Worm (Caenorhabditis elegans): ENCODE data around the gene srw-139.

ce11 chrV:2992060-2992459, 6.9 kb upstream of the srw-139 start:
- no peak for TF ChIP-seq hlh-30 (tag; optimal IDR thresholded peaks at IDR 0.05; ENCODE audit: insufficient read depth)
- no peak for TF ChIP-seq unc-55 (GFP tag; optimal IDR thresholded peaks at IDR 0.05)
- TF ChIP-seq pha-4 (tag; optimal IDR thresholded peaks at IDR 0.05): no peak
- TF ChIP-seq sox-2 (GFP tag; IDR thresholded peaks at IDR 0.05): no peak
- no peak for TF ChIP-seq F13H6.1 (tag; optimal IDR thresholded peaks at IDR 0.05)
- TF ChIP-seq ttx-3 (tag; optimal IDR thresholded peaks at IDR 0.05): no peak
- TF ChIP-seq nhr-11 (tag; optimal IDR thresholded peaks at IDR 0.05): no peak
- no peak for TF ChIP-seq elt-2 (tag; optimal IDR thresholded peaks at IDR 0.05)
- no peak for TF ChIP-seq tbx-2 (tag; optimal IDR thresholded peaks at IDR 0.05)
- TF ChIP-seq ztf-16 (tag; optimal IDR thresholded peaks at IDR 0.05): no peak
- no peak for TF ChIP-seq unc-42 (tag; optimal IDR thresholded peaks at IDR 0.05)
- TF ChIP-seq dmd-4 (tag; optimal IDR thresholded peaks at IDR 0.05; ENCODE audit: borderline replicate concordance): no peak

All from whole organism, late embryonic.